Worm (Caenorhabditis elegans) whole organism, midembryonic: ENCODE data around the gene K01B6.3.

Experiments
- flt-1 ChIP-seq: fragments of 200-800 bp; sonication (Bioruptor generic); IDR thresholded peaks from 2 replicates; pipeline ENCODE4 v1.3.6; 2022; ENCODE audit warnings: missing genetic modification characterization, missing compliant biosample characterization
- klf-2 ChIP-seq: fragments of 200-800 bp; sonication (Bioruptor generic); conservative IDR thresholded peaks from 2 replicates; pipeline ENCODE4 v1.3.6; 2022; ENCODE audit warnings: missing genetic modification reagents, missing genetic modification characterization, missing compliant biosample characterization
- ref-1 ChIP-seq: fragments of 200-800 bp; sonication (Bioruptor generic); conservative IDR thresholded peaks from 2 replicates; pipeline ENCODE4 v1.3.6; 2022; ENCODE audit warnings: missing genetic modification reagents, missing genetic modification characterization, missing compliant biosample characterization
- ztf-29 ChIP-seq: fragments of 200-800 bp; sonication (Bioruptor generic); IDR thresholded peaks from 2 replicates; pipeline ENCODE4 v1.3.6; 2022; ENCODE audit warnings: missing genetic modification reagents, missing genetic modification characterization, missing compliant biosample characterization

- TF ChIP-seq ref-1 (GFP tag; lab: Robert Waterston, UW) (no peak), flt-1 (GFP tag; lab: Robert Waterston, UW) (no peak), ztf-29 (GFP tag; lab: Robert Waterston, UW) (no peak), klf-2 (GFP tag; lab: Robert Waterston, UW) (no peak)
Observed at ce11 chrIII:9322010-9322409, 22.0 kb downstream of the K01B6.3 start, which contains the start of gene cpb-1.
